Worm (Caenorhabditis elegans) whole organism, midembryonic: ENCODE results near the gene dhgd-1.

Experiments
- flt-1 ChIP-seq: fragments of 200-800 bp; sonication (Bioruptor generic); IDR thresholded peaks from 2 replicates; pipeline ENCODE4 v1.3.6; 2022; ENCODE audit warnings: missing genetic modification characterization, missing compliant biosample characterization
- klf-2 ChIP-seq: fragments of 200-800 bp; sonication (Bioruptor generic); conservative IDR thresholded peaks from 2 replicates; pipeline ENCODE4 v1.3.6; 2022; ENCODE audit warnings: missing genetic modification reagents, missing genetic modification characterization, missing compliant biosample characterization
- med-1 ChIP-seq: sonication (generic microtip); optimal IDR thresholded peaks from 2 replicates; lab custom pipeline; 2017; ENCODE audit warnings: missing genetic modification characterization, mild to moderate bottlenecking, missing compliant biosample characterization, antibody characterized with exemption, missing genetic modification reagents; ENCODE audit not compliant: insufficient read depth
- ztf-29 ChIP-seq: fragments of 200-800 bp; sonication (Bioruptor generic); IDR thresholded peaks from 2 replicates; pipeline ENCODE4 v1.3.6; 2022; ENCODE audit warnings: missing genetic modification reagents, missing genetic modification characterization, missing compliant biosample characterization

ce11 chrII:11595368-11595996 is 43.6 kb upstream of the dhgd-1 start, which contains the start of gene gfat-1:
- TF ChIP-seq klf-2 (no peak), med-1 (GFP tag; lab: Kevin White, UChicago) (no peak), flt-1 (GFP tag; lab: Robert Waterston, UW) (no peak), ztf-29 (no peak)
